Fruit fly (Drosophila melanogaster) whole organism, larva: ENCODE measurements around the gene CG6495.

Source experiments
- noc ChIP-seq: fragments of 200-800 bp; sonication (Bioruptor generic); optimal IDR thresholded peaks from 3 replicates; lab custom pipeline; 2019; ENCODE audit warnings: missing biosample characterization, mild to moderate bottlenecking, missing genetic modification characterization, moderate library complexity

The CG6495 gene

DNA sequence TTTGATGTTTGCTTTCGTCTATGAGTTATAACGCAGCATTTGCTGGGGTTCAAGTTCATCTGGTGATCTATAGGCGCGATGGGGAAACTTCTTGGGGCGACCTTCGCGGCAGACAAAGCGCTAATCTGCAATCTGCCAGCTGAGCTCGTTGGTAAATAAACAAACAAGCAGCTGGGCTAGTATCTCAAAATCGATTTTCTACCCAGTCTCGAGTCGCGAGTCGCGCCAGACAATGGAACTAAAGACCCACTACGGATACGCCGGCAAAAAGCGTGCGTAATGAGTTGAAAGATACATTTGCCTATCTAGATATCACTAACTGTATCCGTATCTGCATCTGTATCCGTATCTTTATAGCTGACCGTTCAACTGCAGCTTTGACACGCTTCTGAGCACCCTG is 7.3 kb upstream of the CG6495 start:
- TF ChIP-seq noc (tag; lab: Kevin White, UChicago), result no peak

dm6 chr2L:10754599-10754998 is 6.3 kb upstream of the CG6495 start:
- no peak for TF ChIP-seq noc (tag; lab: Kevin White, UChicago)

DNA sequence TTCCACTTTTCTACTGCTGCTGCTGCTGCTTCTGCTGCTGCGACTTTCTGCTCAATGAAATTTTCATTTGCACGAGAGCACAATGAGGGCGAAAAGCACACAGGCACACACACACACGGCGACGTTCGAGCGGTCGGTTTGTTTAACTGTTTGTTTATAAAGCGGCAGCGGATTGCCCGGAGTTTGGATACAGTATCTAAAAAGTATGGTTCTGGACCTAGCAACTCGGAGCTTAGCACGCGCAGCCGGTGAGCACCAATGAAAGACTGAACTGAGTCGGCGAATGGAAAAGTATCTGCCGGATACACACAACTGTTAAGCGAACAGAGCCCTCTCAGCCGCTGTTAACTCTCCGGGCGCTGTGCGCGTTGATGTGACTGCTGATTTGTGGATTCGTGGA is 4.9 kb upstream of the CG6495 start, which contains the start of gene CG17124:
Gene CG17124, minus strand, starts transcription at position 277 of the 400 bp plus-strand sequence.
- no peak for TF ChIP-seq noc (tag; lab: Kevin White, UChicago)

dm6 chr2L:10757038-10757685 is 3.8 kb upstream of the CG6495 start:
- no peak for TF ChIP-seq noc (tag; lab: Kevin White, UChicago)

- no peak for TF ChIP-seq noc (tag; lab: Kevin White, UChicago)
Observed at dm6 chr2L:10759624-10760023, 1.3 kb upstream of the CG6495 start.

DNA sequence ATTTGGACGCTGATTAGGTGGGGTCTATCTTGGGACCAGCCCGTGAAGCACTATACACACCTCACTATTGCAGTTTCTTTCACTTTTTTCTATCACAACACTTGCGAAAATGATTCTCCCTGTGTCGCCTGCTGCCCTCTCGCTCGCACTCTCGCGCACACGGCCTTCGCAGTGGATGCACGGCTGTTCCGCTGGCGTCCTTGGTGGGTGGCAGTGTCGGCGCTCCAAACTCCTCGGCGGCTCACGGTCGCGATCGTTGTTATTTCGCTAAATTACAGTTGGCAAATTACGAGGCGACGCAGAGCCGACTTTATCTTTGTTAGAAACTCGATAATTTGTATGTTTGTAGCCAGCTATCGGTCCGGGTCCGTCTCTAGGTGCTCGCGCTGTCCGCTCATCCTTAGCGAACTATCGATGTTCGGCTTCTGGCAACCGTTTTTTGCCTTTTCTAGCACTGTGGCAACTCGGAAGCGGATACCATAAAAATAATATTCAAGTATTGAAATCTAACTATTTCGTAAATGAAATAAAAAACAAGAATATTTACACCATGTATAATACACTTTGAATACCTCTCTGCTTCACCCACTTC is 6.8 kb downstream of the CG6495 start, which contains the start of gene Ubc2:
Gene Ubc2, minus strand, starts transcription at position 410 of the 592 bp plus-strand sequence.
- TF ChIP-seq noc (tag; lab: Kevin White, UChicago), result no peak

DNA sequence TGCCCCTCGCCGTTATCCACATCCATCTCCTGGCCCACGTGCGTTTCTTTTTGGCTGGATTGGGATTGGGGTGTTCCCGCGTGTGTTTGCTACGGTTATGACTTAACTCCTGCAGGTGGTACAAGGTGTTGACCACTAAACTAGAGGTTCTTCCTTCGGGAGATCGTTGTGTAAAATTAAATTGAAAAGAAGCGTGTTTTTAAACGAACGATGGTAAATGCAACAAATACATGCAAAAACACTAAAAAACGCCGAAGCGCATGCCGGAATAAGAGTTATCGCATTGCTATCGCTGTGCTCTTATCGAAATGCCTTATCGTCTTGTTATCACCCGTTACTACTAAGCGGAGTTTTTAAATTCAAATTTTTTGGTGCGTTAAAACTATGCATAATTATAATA is 8.8 kb downstream of the CG6495 start, which contains the start of gene CG6724:
Gene CG6724, minus strand, starts transcription at position 245 of the 400 bp plus-strand sequence.
- no peak for TF ChIP-seq noc (tag; lab: Kevin White, UChicago)

dm6 chr2L:10770568-10770967 is 9.7 kb downstream of the CG6495 start, which contains the start of gene CG17127:
Gene CG17127, plus strand, starts transcription at chr2L:10770868.
- no peak for TF ChIP-seq noc (tag; lab: Kevin White, UChicago)

DNA sequence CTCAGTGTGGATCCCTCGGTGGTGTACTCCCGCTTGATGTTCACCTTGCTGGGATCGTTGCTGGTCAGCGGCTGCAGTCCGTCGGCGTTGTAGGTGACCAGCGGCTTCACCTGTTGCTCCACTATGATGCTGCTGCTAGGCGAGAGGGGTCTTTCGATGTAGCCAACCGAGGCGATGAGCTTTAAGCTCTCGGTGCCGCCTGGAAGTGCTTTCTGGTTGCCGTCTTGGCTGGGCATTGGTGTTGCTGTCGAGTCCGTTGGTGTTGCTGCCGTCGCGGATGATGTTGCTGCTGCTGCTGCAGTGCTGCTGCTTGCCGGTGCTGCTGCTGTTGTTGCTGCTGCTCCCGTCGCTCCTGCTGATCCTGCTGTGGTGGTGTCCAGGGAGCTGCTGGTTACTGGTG is 13.1 kb downstream of the CG6495 start:
- no peak for TF ChIP-seq noc (tag; lab: Kevin White, UChicago)

dm6 chr2L:10781252-10781651 is 20.3 kb downstream of the CG6495 start:
- no peak for TF ChIP-seq noc (tag; lab: Kevin White, UChicago)

DNA sequence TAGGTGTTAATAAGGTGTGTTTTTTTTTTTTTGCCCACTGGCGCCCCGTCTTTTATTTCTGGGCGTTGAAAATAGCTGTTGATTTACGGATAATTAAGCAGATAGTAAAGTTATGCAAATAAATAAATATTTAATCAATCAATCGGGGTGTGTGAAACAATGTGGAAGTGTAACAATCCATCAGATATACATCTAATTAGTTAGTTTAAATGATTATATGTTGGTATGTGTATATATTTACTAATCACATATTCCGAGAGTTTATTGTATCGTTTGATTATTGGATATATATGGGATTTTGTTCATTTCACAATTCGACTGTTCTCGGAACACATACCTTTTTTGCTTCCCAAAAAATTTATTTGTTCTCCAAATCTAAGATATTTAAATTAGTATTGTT is 29.0 kb downstream of the CG6495 start, which contains the start of gene CG31870:
Gene CG31870, plus strand, starts transcription at position 301 of the 400 bp plus-strand sequence.
- no peak for TF ChIP-seq noc (tag; lab: Kevin White, UChicago)

dm6 chr2L:10791343-10791742 is 30.4 kb downstream of the CG6495 start:
- no peak for TF ChIP-seq noc (tag; lab: Kevin White, UChicago)

dm6 chr2L:10792072-10792471 is 31.2 kb downstream of the CG6495 start:
- no peak for TF ChIP-seq noc (tag; lab: Kevin White, UChicago)

DNA sequence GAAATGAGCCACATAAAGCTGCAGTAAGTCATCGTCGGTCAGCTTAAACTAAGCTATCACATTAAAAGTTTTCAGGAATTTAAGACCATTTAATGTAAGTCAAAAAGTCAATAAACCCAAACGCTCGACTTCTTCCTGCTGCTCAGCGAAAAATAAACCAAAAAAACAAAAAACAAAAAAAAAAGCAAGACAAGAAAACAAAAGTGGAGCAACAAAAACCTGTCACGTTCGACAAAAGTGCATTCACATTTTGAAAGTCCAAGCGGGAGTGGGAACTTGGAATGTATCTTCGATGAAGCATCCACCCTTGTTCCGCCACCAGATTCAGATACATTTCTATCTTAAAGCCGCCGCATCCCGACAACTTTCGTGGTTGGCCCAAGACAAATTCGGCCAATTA is 33.1 kb downstream of the CG6495 start:
- TF ChIP-seq noc (tag; lab: Kevin White, UChicago), result no peak

- no peak for TF ChIP-seq noc (tag; lab: Kevin White, UChicago)
Observed at dm6 chr2L:10795731-10796130, 34.8 kb downstream of the CG6495 start.

DNA sequence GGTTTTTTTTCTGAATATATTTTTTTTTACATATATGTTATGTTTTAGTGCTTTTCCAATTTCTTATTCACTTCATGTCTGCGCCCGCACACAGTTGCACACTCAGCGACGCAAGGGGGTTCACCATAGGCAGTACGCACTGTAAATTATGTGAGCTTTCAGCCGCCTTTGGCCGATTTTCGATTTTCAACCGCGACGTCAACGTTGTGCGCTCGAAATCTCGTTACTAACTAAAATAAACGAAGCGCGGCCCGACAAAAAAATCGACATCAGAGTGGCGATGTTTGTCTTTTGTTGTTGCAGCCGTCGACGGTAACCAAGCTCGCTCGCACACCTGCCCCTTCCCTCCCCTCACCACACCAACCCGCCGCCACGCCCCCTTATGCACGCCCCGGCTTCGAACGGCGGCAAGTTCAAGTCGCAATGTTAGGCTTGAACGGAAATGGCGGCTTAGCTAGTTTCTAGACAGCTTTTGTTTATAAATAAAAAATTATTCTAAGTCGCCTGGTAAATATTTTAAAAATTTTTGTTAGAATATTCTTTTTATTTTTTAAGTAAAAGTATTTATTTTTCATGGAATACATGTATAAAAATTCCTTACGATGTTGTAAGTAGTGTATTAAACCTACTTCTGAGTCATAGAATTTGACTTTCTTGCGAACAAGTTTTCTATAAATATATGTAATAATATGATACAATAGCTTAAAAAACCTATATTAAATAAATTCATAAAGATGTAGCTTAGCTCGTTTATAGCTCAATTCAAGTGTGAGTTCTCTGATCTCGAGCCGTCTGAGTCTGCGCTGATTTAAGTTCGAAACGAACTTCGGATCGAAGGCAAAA is 40.2 kb downstream of the CG6495 start, which contains the start of gene CG31869:
Gene CG31869, minus strand, starts transcription at position 233 of the 843 bp plus-strand sequence.
- TF ChIP-seq noc (tag; lab: Kevin White, UChicago), result no peak
